Worm (Caenorhabditis elegans): ENCODE measurements around the gene sre-30.

The sre-30 gene

ce11 chrII:12378793-12379192 lies 27.5 kb downstream of the sre-30 start:
- TF ChIP-seq tra-4 (tag; optimal IDR thresholded peaks at IDR 0.05), result no peak
- TF ChIP-seq B0310.2 (tag; optimal IDR thresholded peaks at IDR 0.05), result no peak
- no peak for TF ChIP-seq F13C5.2 (tag; optimal IDR thresholded peaks at IDR 0.05)
- no peak for TF ChIP-seq pes-1 (GFP tag; IDR thresholded peaks at IDR 0.05)
- no peak for TF ChIP-seq tbx-11 (GFP tag; IDR thresholded peaks at IDR 0.05)
- no peak for TF ChIP-seq tbx-37 (GFP tag; conservative IDR thresholded peaks at IDR 0.05)
- TF ChIP-seq ceh-36 (tag; optimal IDR thresholded peaks at IDR 0.05), result no peak
- no peak for TF ChIP-seq hmg-4 (GFP tag; optimal IDR thresholded peaks at IDR 0.05)
- no peak for TF ChIP-seq flt-1 (GFP tag; IDR thresholded peaks at IDR 0.05)
- no peak for TF ChIP-seq scrt-1 (GFP tag; IDR thresholded peaks at IDR 0.05)
- no peak for TF ChIP-seq ceh-13 (GFP tag; optimal IDR thresholded peaks at IDR 0.05)
- TF ChIP-seq hnd-1 (tag; optimal IDR thresholded peaks at IDR 0.05), result no peak
- no peak for TF ChIP-seq ets-7 (tag; optimal IDR thresholded peaks at IDR 0.05)
- no peak for TF ChIP-seq ama-1 (optimal IDR thresholded peaks at IDR 0.05)
- no peak for TF ChIP-seq sea-1 (GFP tag; conservative IDR thresholded peaks at IDR 0.05)
- TF ChIP-seq hmbx-1 (tag; optimal IDR thresholded peaks at IDR 0.05), result no peak
- TF ChIP-seq aly-1 (tag; optimal IDR thresholded peaks at IDR 0.05), result no peak

ce11 chrII:12373921-12374320 lies 32.4 kb downstream of the sre-30 start:
- TF ChIP-seq ceh-36 (tag; optimal IDR thresholded peaks at IDR 0.05) (no peak), flt-1 (GFP tag; IDR thresholded peaks at IDR 0.05) (no peak), hnd-1 (tag; optimal IDR thresholded peaks at IDR 0.05) (no peak)

ce11 chrII:12369202-12369601 lies 37.1 kb downstream of the sre-30 start:
- no peak for TF ChIP-seq sea-1 (GFP tag; conservative IDR thresholded peaks at IDR 0.05)
- no peak for TF ChIP-seq aly-1 (tag; optimal IDR thresholded peaks at IDR 0.05)
- TF ChIP-seq tbx-11 (GFP tag; IDR thresholded peaks at IDR 0.05), result no peak
- no peak for TF ChIP-seq ceh-13 (GFP tag; optimal IDR thresholded peaks at IDR 0.05)
- TF ChIP-seq pes-1 (GFP tag; IDR thresholded peaks at IDR 0.05), result no peak
- no peak for TF ChIP-seq ceh-36 (tag; optimal IDR thresholded peaks at IDR 0.05)
- no peak for TF ChIP-seq ets-7 (tag; optimal IDR thresholded peaks at IDR 0.05)
- TF ChIP-seq hmbx-1 (tag; optimal IDR thresholded peaks at IDR 0.05), result no peak
- no peak for TF ChIP-seq hmg-4 (GFP tag; optimal IDR thresholded peaks at IDR 0.05)
- TF ChIP-seq B0310.2 (tag; optimal IDR thresholded peaks at IDR 0.05), result no peak
- no peak for TF ChIP-seq tbx-37 (GFP tag; conservative IDR thresholded peaks at IDR 0.05)
- no peak for TF ChIP-seq flt-1 (GFP tag; IDR thresholded peaks at IDR 0.05)
- TF ChIP-seq tra-4 (tag; optimal IDR thresholded peaks at IDR 0.05), result no peak
- no peak for TF ChIP-seq ama-1 (optimal IDR thresholded peaks at IDR 0.05)
- TF ChIP-seq hnd-1 (tag; optimal IDR thresholded peaks at IDR 0.05), result no peak
- no peak for TF ChIP-seq scrt-1 (GFP tag; IDR thresholded peaks at IDR 0.05)
- TF ChIP-seq F13C5.2 (tag; optimal IDR thresholded peaks at IDR 0.05), result no peak

- TF ChIP-seq aly-1 (tag; optimal IDR thresholded peaks at IDR 0.05) (no peak), tbx-37 (GFP tag; conservative IDR thresholded peaks at IDR 0.05) (no peak), pes-1 (GFP tag; IDR thresholded peaks at IDR 0.05) (peak; percentile 73), ceh-13 (GFP tag; optimal IDR thresholded peaks at IDR 0.05) (no peak), hmbx-1 (tag; optimal IDR thresholded peaks at IDR 0.05) (no peak), F13C5.2 (tag; optimal IDR thresholded peaks at IDR 0.05) (no peak), B0310.2 (tag; optimal IDR thresholded peaks at IDR 0.05) (no peak), tbx-11 (GFP tag; IDR thresholded peaks at IDR 0.05) (no peak), hnd-1 (tag; optimal IDR thresholded peaks at IDR 0.05) (no peak), hmg-4 (GFP tag; optimal IDR thresholded peaks at IDR 0.05) (no peak), flt-1 (GFP tag; IDR thresholded peaks at IDR 0.05) (0 out of 2 replicates have a peak, but pooled peaks have one; percentile 31), tra-4 (tag; optimal IDR thresholded peaks at IDR 0.05) (no peak)
These were observed 44.0 kb downstream of the sre-30 start for ce11 chrII:12362262-12362661.

Measured in whole organism, early embryonic.